Fruit fly (Drosophila melanogaster) whole organism, embryonic: ENCODE measurements around the gene Ns4.

Experiments used
- B-H2 ChIP-seq: fragments of 200-800 bp; sonication (Bioruptor generic); optimal IDR thresholded peaks from 2 replicates; lab custom pipeline; 2018; ENCODE audit warnings: missing biosample characterization, mild to moderate bottlenecking, missing genetic modification characterization
- CG10209 ChIP-seq: fragments of 200-800 bp; sonication (Bioruptor generic); optimal IDR thresholded peaks from 3 replicates; lab custom pipeline; 2017; ENCODE audit warnings: missing biosample characterization, mild to moderate bottlenecking, missing genetic modification characterization, missing genetic modification reagents
- CG10366 ChIP-seq: fragments of 200-800 bp; sonication (Bioruptor generic); IDR thresholded peaks from 2 replicates; pipeline ENCODE4 v1.3.6; 2022; ENCODE audit warnings: missing biosample characterization, missing genetic modification characterization
- CG10543 ChIP-seq: fragments of 200-800 bp; sonication (Bioruptor generic); optimal IDR thresholded peaks from 3 replicates; lab custom pipeline; 2017; ENCODE audit warnings: missing biosample characterization, mild to moderate bottlenecking, missing genetic modification characterization, moderate library complexity
- CG11456 ChIP-seq: fragments of 200-800 bp; sonication (Bioruptor generic); IDR thresholded peaks from 3 replicates; pipeline ENCODE4 v1.3.6; 2022; ENCODE audit warnings: missing biosample characterization, missing genetic modification characterization
- CG11723 ChIP-seq: fragments of 200-800 bp; sonication (Bioruptor generic); optimal IDR thresholded peaks from 2 replicates; lab custom pipeline; 2017; ENCODE audit warnings: missing biosample characterization, mild to moderate bottlenecking, missing genetic modification characterization
- CG12391 ChIP-seq: fragments of 200-800 bp; sonication (Bioruptor generic); optimal IDR thresholded peaks from 3 replicates; lab custom pipeline; 2018; ENCODE audit warnings: missing biosample characterization, mild to moderate bottlenecking, missing genetic modification characterization, moderate library complexity
- CG12659 ChIP-seq: fragments of 200-800 bp; sonication (Bioruptor generic); optimal IDR thresholded peaks from 3 replicates; lab custom pipeline; 2017; ENCODE audit warnings: mild to moderate bottlenecking, missing biosample characterization, missing genetic modification reagents, missing genetic modification characterization
- CG14050 ChIP-seq: fragments of 200-800 bp; sonication (Bioruptor generic); IDR thresholded peaks from 3 replicates; pipeline ENCODE4 v1.3.6; 2022; ENCODE audit warnings: missing biosample characterization, missing genetic modification characterization
- CG1647 ChIP-seq: fragments of 200-800 bp; sonication (Bioruptor generic); optimal IDR thresholded peaks from 3 replicates; lab custom pipeline; 2016; ENCODE audit warnings: missing biosample characterization, missing genetic modification characterization
- CG17568 ChIP-seq: fragments of 200-800 bp; sonication (Bioruptor generic); optimal IDR thresholded peaks from 2 replicates; lab custom pipeline; 2018; ENCODE audit warnings: missing biosample characterization, mild to moderate bottlenecking, missing genetic modification characterization, moderate library complexity
- CG3407 ChIP-seq: fragments of 200-800 bp; sonication (Bioruptor generic); optimal IDR thresholded peaks from 2 replicates; lab custom pipeline; 2018; ENCODE audit warnings: missing biosample characterization, mild to moderate bottlenecking, missing genetic modification characterization
- CG34422 ChIP-seq: fragments of 200-800 bp; sonication (Bioruptor generic); IDR thresholded peaks from 3 replicates; pipeline ENCODE4 v1.3.6; 2022; ENCODE audit warnings: missing biosample characterization, missing genetic modification characterization
- CG4730 ChIP-seq: fragments of 200-800 bp; sonication (Bioruptor generic); IDR thresholded peaks from 2 replicates; pipeline ENCODE4 v1.3.6; 2022; ENCODE audit warnings: missing biosample characterization, missing genetic modification characterization
- CG6654 ChIP-seq: fragments of 200-800 bp; sonication (Bioruptor generic); optimal IDR thresholded peaks from 2 replicates; lab custom pipeline; 2017; ENCODE audit warnings: missing biosample characterization, mild to moderate bottlenecking, missing genetic modification characterization
- CG7271 ChIP-seq: fragments of 200-800 bp; sonication (Bioruptor generic); optimal IDR thresholded peaks from 2 replicates; lab custom pipeline; 2018; ENCODE audit warnings: missing biosample characterization, mild to moderate bottlenecking, missing genetic modification characterization, moderate library complexity
- CG8944 ChIP-seq: fragments of 200-800 bp; sonication (Bioruptor generic); optimal IDR thresholded peaks from 3 replicates; lab custom pipeline; 2016; ENCODE audit warnings: missing biosample characterization, missing genetic modification characterization
- CTCF ChIP-seq: fragments of 200-800 bp; sonication (Bioruptor generic); optimal IDR thresholded peaks from 2 replicates; lab custom pipeline; 2017; ENCODE audit warnings: missing biosample characterization, mild to moderate bottlenecking, missing genetic modification characterization, moderate library complexity
- D ChIP-seq, 2 experiments: fragments of 200-800 bp in 1 of 2; fragments of >200 bp in 1 of 2; sonication (Bioruptor generic) in 1 of 2; optimal IDR thresholded peaks; 2 replicates in 1 of 2; 3 replicates in 1 of 2; lab custom pipeline; 2017; ENCODE audit warnings: mild to moderate bottlenecking in 1 of 2, missing biosample characterization in 1 of 2, missing genetic modification characterization in 1 of 2, missing genetic modification reagents in 1 of 2
- Dref ChIP-seq: fragments of 200-800 bp; sonication (Bioruptor generic); IDR thresholded peaks from 2 replicates; pipeline ENCODE4 v1.3.6; 2022; ENCODE audit warnings: missing biosample characterization, missing genetic modification characterization
- Gug ChIP-seq: fragments of 200-800 bp; sonication (Bioruptor generic); IDR thresholded peaks from 4 replicates; pipeline ENCODE4 v1.3.6; 2022; ENCODE audit warnings: missing biosample characterization, missing genetic modification characterization
- H15 ChIP-seq: fragments of 200-800 bp; sonication (Bioruptor generic); IDR thresholded peaks from 3 replicates; pipeline ENCODE4 v1.3.6; 2022; ENCODE audit warnings: missing biosample characterization, missing genetic modification characterization
- Hey ChIP-seq: fragments of 200-800 bp; sonication (Bioruptor generic); optimal IDR thresholded peaks from 3 replicates; lab custom pipeline; 2018; ENCODE audit warnings: missing biosample characterization, mild to moderate bottlenecking, missing genetic modification characterization
- Mad ChIP-seq: fragments of 200-800 bp; sonication (Bioruptor generic); optimal IDR thresholded peaks from 2 replicates; lab custom pipeline; 2016; ENCODE audit warnings: missing biosample characterization, missing genetic modification characterization
- Mes4 ChIP-seq: fragments of 200-800 bp; sonication (Bioruptor generic); optimal IDR thresholded peaks from 2 replicates; lab custom pipeline; 2016; ENCODE audit warnings: missing biosample characterization, missing genetic modification characterization
- NK7.1 ChIP-seq: fragments of 200-800 bp; sonication (Bioruptor generic); optimal IDR thresholded peaks from 3 replicates; lab custom pipeline; 2016; ENCODE audit warnings: missing biosample characterization, missing genetic modification characterization
- Nf-YB ChIP-seq: fragments of 200-800 bp; sonication (Bioruptor generic); optimal IDR thresholded peaks from 3 replicates; lab custom pipeline; 2019; ENCODE audit warnings: missing biosample characterization, mild to moderate bottlenecking, missing genetic modification characterization, moderate library complexity
- Optix ChIP-seq: fragments of 200-800 bp; sonication (Bioruptor generic); IDR thresholded peaks from 3 replicates; pipeline ENCODE4 v1.3.6; 2022; ENCODE audit warnings: missing biosample characterization, missing genetic modification characterization
- Ptx1 ChIP-seq: fragments of 200-800 bp; sonication (Bioruptor generic); IDR thresholded peaks from 2 replicates; pipeline ENCODE4 v1.3.6; 2022; ENCODE audit warnings: missing biosample characterization, missing genetic modification characterization
- Sry-β ChIP-seq: fragments of 200-800 bp; sonication (Bioruptor generic); optimal IDR thresholded peaks from 2 replicates; lab custom pipeline; 2018; ENCODE audit warnings: missing biosample characterization, mild to moderate bottlenecking, missing genetic modification characterization, moderate library complexity
- Stat92E ChIP-seq, 3 experiments: fragments of >200 bp in 2 of 3; fragments of 200-800 bp in 1 of 3; sonication (Bioruptor generic) in 1 of 3; optimal IDR thresholded peaks; 2 replicates each; lab custom pipeline; 2017 to 2019; ENCODE audit warnings: missing biosample characterization in 3 of 3, missing genetic modification characterization in 3 of 3, mild to moderate bottlenecking in 1 of 3, moderate library complexity in 1 of 3
- ara ChIP-seq: fragments of 200-800 bp; sonication (Bioruptor generic); IDR thresholded peaks from 2 replicates; pipeline ENCODE4 v1.3.6; 2022; ENCODE audit warnings: missing biosample characterization, missing genetic modification characterization
- br ChIP-seq: fragments of >200 bp; optimal IDR thresholded peaks from 2 replicates; lab custom pipeline; 2017
- crol ChIP-seq: fragments of 200-800 bp; sonication (Bioruptor generic); IDR thresholded peaks from 2 replicates; pipeline ENCODE4 v1.3.6; 2022; ENCODE audit warnings: missing biosample characterization, missing genetic modification characterization
- dmrt11E ChIP-seq: fragments of 200-800 bp; sonication (Bioruptor generic); optimal IDR thresholded peaks from 3 replicates; lab custom pipeline; 2018; ENCODE audit warnings: missing biosample characterization, mild to moderate bottlenecking, missing genetic modification characterization, moderate library complexity
- eve ChIP-seq, 2 experiments: fragments of >200 bp; optimal IDR thresholded peaks; 2 replicates each; lab custom pipeline; 2017; ENCODE audit warnings: missing biosample characterization in 2 of 2, missing genetic modification characterization in 2 of 2
- fru ChIP-seq: fragments of >200 bp; optimal IDR thresholded peaks from 2 replicates; lab custom pipeline; 2017
- gem ChIP-seq: fragments of 200-800 bp; sonication (Bioruptor generic); optimal IDR thresholded peaks from 2 replicates; lab custom pipeline; 2019; ENCODE audit warnings: missing biosample characterization, mild to moderate bottlenecking, missing genetic modification characterization, moderate library complexity
- grn ChIP-seq: fragments of 200-800 bp; sonication (Bioruptor generic); optimal IDR thresholded peaks from 3 replicates; lab custom pipeline; 2017; ENCODE audit warnings: missing biosample characterization, missing genetic modification characterization
- gt ChIP-seq: fragments of 200-800 bp; sonication (Bioruptor generic); IDR thresholded peaks from 2 replicates; pipeline ENCODE4 v1.3.6; 2022; ENCODE audit warnings: missing biosample characterization, missing genetic modification characterization
- jigr1 ChIP-seq: fragments of 200-800 bp; sonication (Bioruptor generic); IDR thresholded peaks from 3 replicates; pipeline ENCODE4 v1.3.6; 2022; ENCODE audit warnings: missing biosample characterization, missing genetic modification characterization
- nau ChIP-seq: fragments of 200-800 bp; sonication (Bioruptor generic); optimal IDR thresholded peaks from 3 replicates; lab custom pipeline; 2017; ENCODE audit warnings: missing biosample characterization, mild to moderate bottlenecking, missing genetic modification characterization, missing genetic modification reagents
- oc ChIP-seq: fragments of 200-800 bp; sonication (Bioruptor generic); optimal IDR thresholded peaks from 2 replicates; lab custom pipeline; 2018; ENCODE audit warnings: missing biosample characterization, mild to moderate bottlenecking, missing genetic modification characterization, moderate library complexity
- psq ChIP-seq: fragments of 200-800 bp; sonication (Bioruptor generic); optimal IDR thresholded peaks from 2 replicates; lab custom pipeline; 2017; ENCODE audit warnings: missing biosample characterization, missing genetic modification characterization
- rib ChIP-seq: fragments of 200-800 bp; sonication (Bioruptor generic); IDR thresholded peaks from 2 replicates; pipeline ENCODE4 v1.3.6; 2022; ENCODE audit warnings: missing biosample characterization, missing genetic modification characterization
- schlank ChIP-seq: fragments of 200-800 bp; sonication (Bioruptor generic); optimal IDR thresholded peaks from 2 replicates; lab custom pipeline; 2018; ENCODE audit warnings: missing biosample characterization, mild to moderate bottlenecking, missing genetic modification characterization
- tap ChIP-seq: fragments of 200-800 bp; optimal IDR thresholded peaks from 3 replicates; lab custom pipeline; 2019; ENCODE audit warnings: missing biosample characterization, mild to moderate bottlenecking, missing genetic modification characterization, moderate library complexity
- trh ChIP-seq: fragments of 200-800 bp; sonication (Bioruptor generic); optimal IDR thresholded peaks from 2 replicates; lab custom pipeline; 2016; ENCODE audit warnings: missing biosample characterization, missing genetic modification characterization
- twi ChIP-seq: fragments of 200-800 bp; optimal IDR thresholded peaks from 2 replicates; lab custom pipeline; 2019; ENCODE audit warnings: missing biosample characterization, mild to moderate bottlenecking, missing genetic modification characterization, moderate library complexity
- z ChIP-seq: fragments of 200-800 bp; sonication (Bioruptor generic); IDR thresholded peaks from 3 replicates; pipeline ENCODE4 v1.3.6; 2022; ENCODE audit warnings: missing biosample characterization, missing genetic modification characterization
- zfh2 ChIP-seq: fragments of 200-800 bp; sonication (Bioruptor generic); optimal IDR thresholded peaks from 2 replicates; lab custom pipeline; 2016; ENCODE audit warnings: missing biosample characterization, missing genetic modification characterization

Gene Ns4

dm6 chr2L:20787271-20787791 is 35.1 kb downstream of the Ns4 start, which contains the start of gene Pomp (continued):
- TF ChIP-seq rib (GFP tag; lab: Robert Waterston, UW) = peak; percentile 86
- peak; percentile 61 for TF ChIP-seq Nf-YB (GFP tag; lab: Kevin White, UChicago)
- TF ChIP-seq CG10543 (GFP tag; lab: Kevin White, UChicago) = peak; percentile 58
- no peak for TF ChIP-seq NK7.1
- TF ChIP-seq gem (tag; lab: Kevin White, UChicago) = peak; percentile 93
- peak; percentile 67 for TF ChIP-seq CG1647 (GFP tag; lab: Kevin White, UChicago)
- no peak for TF ChIP-seq CG7271
- TF ChIP-seq D (optimal IDR thresholded peaks at IDR 0.05; lab: Kevin White, UChicago) = no peak
- peak; percentile 73 for TF ChIP-seq D (GFP tag; optimal IDR thresholded peaks at IDR 0.05; lab: Kevin White, UChicago)
- TF ChIP-seq CG12659 (GFP tag; lab: Kevin White, UChicago) = peak; percentile 86
- peak; percentile 85 for TF ChIP-seq Ptx1 (GFP tag; lab: Robert Waterston, UW)
- TF ChIP-seq CG34422 (GFP tag; lab: Robert Waterston, UW) = peak; percentile 68
- no peak for TF ChIP-seq fru
- TF ChIP-seq CG6654 (GFP tag; lab: Kevin White, UChicago) = peak; percentile 57
- TF ChIP-seq CG4730 = peak; percentile 87
- peak; percentile 64 for TF ChIP-seq gt (GFP tag; lab: Robert Waterston, UW)
- TF ChIP-seq B-H2 (GFP tag; lab: Kevin White, UChicago) = peak; percentile 49
- peak; percentile 95 for TF ChIP-seq Dref
- no peak for TF ChIP-seq z (GFP tag; lab: Robert Waterston, UW)
- peak; percentile 39 for TF ChIP-seq trh (GFP tag; lab: Kevin White, UChicago)
- TF ChIP-seq psq (GFP tag; lab: Kevin White, UChicago) = peak; percentile 29
- peak; percentile 84 for TF ChIP-seq CG14050
- TF ChIP-seq H15 = peak; percentile 89
- peak; percentile 62 for TF ChIP-seq schlank (tag; lab: Kevin White, UChicago)
- TF ChIP-seq CG3407 (GFP tag; lab: Kevin White, UChicago) = peak; percentile 66
- TF ChIP-seq crol (GFP tag; lab: Robert Waterston, UW) = peak; percentile 35; the same call in 1 of the 2 replicates
- peak in 1 of 3 experiments; percentile 47 for TF ChIP-seq Stat92E (GFP tag; optimal IDR thresholded peaks at IDR 0.05; lab: Kevin White, UChicago)
- TF ChIP-seq nau (GFP tag; lab: Kevin White, UChicago) = peak; percentile 69
- TF ChIP-seq zfh2 (GFP tag; lab: Kevin White, UChicago) = peak; percentile 63
- TF ChIP-seq oc (tag; lab: Kevin White, UChicago) = peak; percentile 76
- TF ChIP-seq Mad (GFP tag; lab: Kevin White, UChicago) = peak; percentile 52
- peak; percentile 67 for TF ChIP-seq CG17568 (GFP tag; lab: Kevin White, UChicago)
- no peak for TF ChIP-seq Hey (tag; lab: Kevin White, UChicago)
- TF ChIP-seq Gug (GFP tag; lab: Robert Waterston, UW) = peak; percentile 88
- TF ChIP-seq grn (GFP tag; lab: Kevin White, UChicago) = peak; percentile 30
- TF ChIP-seq twi (tag; lab: Kevin White, UChicago) = peak; percentile 35
- peak; percentile 86 for TF ChIP-seq ara (GFP tag; lab: Robert Waterston, UW)
- TF ChIP-seq CTCF (GFP tag; lab: Kevin White, UChicago) = peak; percentile 78
- TF ChIP-seq CG8944 = peak; percentile 52
- TF ChIP-seq dmrt11E (tag; lab: Kevin White, UChicago) = peak; percentile 80
- peak; percentile 90 for TF ChIP-seq CG11456
- TF ChIP-seq CG10366 (GFP tag; lab: Robert Waterston, UW) = peak; percentile 83
- TF ChIP-seq CG10209 (GFP tag; lab: Kevin White, UChicago) = peak; percentile 84
- no peak for TF ChIP-seq br (lab: Kevin White, UChicago)
- peak; percentile 29 for TF ChIP-seq Mes4 (GFP tag; lab: Kevin White, UChicago)
- TF ChIP-seq CG11723 (GFP tag; lab: Kevin White, UChicago) = peak; percentile 44
- no peak; the same call in 2 of the 3 replicates for TF ChIP-seq jigr1 (GFP tag; lab: Robert Waterston, UW)
- peak; percentile 85 for TF ChIP-seq tap
- TF ChIP-seq CG12391 (tag; lab: Kevin White, UChicago) = peak; percentile 88
- peak; percentile 67; the same call in 1 of the 3 replicates for TF ChIP-seq Optix (GFP tag; lab: Robert Waterston, UW)
- no peak for TF ChIP-seq eve (GFP tag; optimal IDR thresholded peaks at IDR 0.05; lab: Kevin White, UChicago)
- no peak for TF ChIP-seq Sry-β (GFP tag; lab: Kevin White, UChicago)
